Worm (Caenorhabditis elegans) whole organism, L2 larva: Measurements from ENCODE around the gene Y11D7A.7.

Experiments
- C34F6.9 ChIP-seq: fragments of 150-350 bp; optimal IDR thresholded peaks from 2 replicates; lab custom pipeline; 2014; ENCODE audit warnings: missing biosample characterization, missing genetic modification characterization
- R02D3.7 ChIP-seq: fragments of 150-350 bp; optimal IDR thresholded peaks from 2 replicates; lab custom pipeline; 2014; ENCODE audit warnings: missing biosample characterization, missing genetic modification characterization
- Y55F3AM.14 ChIP-seq: fragments of 200-800 bp; sonication (Bioruptor generic); optimal IDR thresholded peaks from 2 replicates; lab custom pipeline; 2018; ENCODE audit warnings: mild to moderate bottlenecking, missing genetic modification characterization, missing compliant biosample characterization
- ZK546.5 ChIP-seq: sonication (generic microtip); optimal IDR thresholded peaks from 2 replicates; lab custom pipeline; 2017; ENCODE audit warnings: missing biosample characterization, missing genetic modification characterization
- alr-1 ChIP-seq: fragments of 150-350 bp; optimal IDR thresholded peaks from 2 replicates; lab custom pipeline; 2014; ENCODE audit warnings: missing biosample characterization, missing genetic modification characterization
- aly-2 ChIP-seq: fragments of 150-350 bp; optimal IDR thresholded peaks from 2 replicates; lab custom pipeline; 2014; ENCODE audit warnings: missing biosample characterization, missing genetic modification characterization
- ama-1 ChIP-seq: fragments of 150-350 bp; optimal IDR thresholded peaks from 2 replicates; lab custom pipeline; 2018; ENCODE audit warnings: inconsistent platforms
- ceh-16 ChIP-seq: fragments of 150-350 bp; optimal IDR thresholded peaks from 2 replicates; lab custom pipeline; 2014; ENCODE audit warnings: missing biosample characterization, missing genetic modification characterization
- ceh-82 ChIP-seq: fragments of 150-350 bp; optimal IDR thresholded peaks from 2 replicates; lab custom pipeline; 2014; ENCODE audit warnings: missing biosample characterization, missing genetic modification characterization
- crh-2 ChIP-seq: sonication (generic microtip); optimal IDR thresholded peaks from 2 replicates; lab custom pipeline; 2017; ENCODE audit warnings: missing biosample characterization, missing genetic modification characterization
- egl-27 ChIP-seq: sonication (generic microtip); optimal IDR thresholded peaks from 3 replicates; lab custom pipeline; 2017; ENCODE audit warnings: missing biosample characterization, missing genetic modification reagents, missing genetic modification characterization
- elt-1 ChIP-seq: fragments of 150-350 bp; optimal IDR thresholded peaks from 2 replicates; lab custom pipeline; 2014; ENCODE audit warnings: missing biosample characterization, missing genetic modification characterization
- elt-3 ChIP-seq: sonication (generic microtip); optimal IDR thresholded peaks from 2 replicates; lab custom pipeline; 2017; ENCODE audit warnings: missing biosample characterization, missing genetic modification characterization
- fos-1 ChIP-seq: fragments of 150-350 bp; optimal IDR thresholded peaks from 2 replicates; lab custom pipeline; 2014; ENCODE audit warnings: missing biosample characterization, missing genetic modification characterization
- gmeb-1 ChIP-seq: fragments of 150-350 bp; optimal IDR thresholded peaks from 2 replicates; lab custom pipeline; 2014; ENCODE audit warnings: missing biosample characterization, missing genetic modification characterization
- lin-11 ChIP-seq: fragments of 150-350 bp; sonication (generic microtip); optimal IDR thresholded peaks from 2 replicates; lab custom pipeline; 2014; ENCODE audit warnings: missing biosample characterization, missing genetic modification characterization, inconsistent platforms, mixed read lengths
- lin-13 ChIP-seq: fragments of 150-350 bp; optimal IDR thresholded peaks from 2 replicates; lab custom pipeline; 2014; ENCODE audit warnings: missing biosample characterization, missing genetic modification reagents, missing genetic modification characterization
- lin-39 ChIP-seq: fragments of 150-350 bp; optimal IDR thresholded peaks from 2 replicates; lab custom pipeline; 2014; ENCODE audit warnings: missing biosample characterization, missing genetic modification reagents, missing genetic modification characterization
- lsy-2 ChIP-seq, 2 experiments: fragments of 150-350 bp in 1 of 2; sonication (generic microtip) in 1 of 2; optimal IDR thresholded peaks; 2 replicates each; lab custom pipeline; 2014 to 2017; ENCODE audit warnings: missing biosample characterization in 2 of 2, missing genetic modification characterization in 2 of 2
- mab-5 ChIP-seq: fragments of 150-350 bp; optimal IDR thresholded peaks from 2 replicates; lab custom pipeline; 2014; ENCODE audit warnings: missing biosample characterization, missing genetic modification characterization
- mbf-1 ChIP-seq: sonication (generic microtip); optimal IDR thresholded peaks from 2 replicates; lab custom pipeline; 2017; ENCODE audit warnings: missing biosample characterization, missing genetic modification characterization
- nhr-10 ChIP-seq: sonication (generic microtip); optimal IDR thresholded peaks from 2 replicates; lab custom pipeline; 2017; ENCODE audit warnings: missing biosample characterization, missing genetic modification characterization
- nhr-11 ChIP-seq: fragments of 150-350 bp; optimal IDR thresholded peaks from 2 replicates; lab custom pipeline; 2014; ENCODE audit warnings: missing biosample characterization, missing genetic modification characterization
- nhr-129 ChIP-seq: fragments of 150-350 bp; optimal IDR thresholded peaks from 2 replicates; lab custom pipeline; 2014; ENCODE audit warnings: missing biosample characterization, missing genetic modification characterization
- nhr-21 ChIP-seq: fragments of 150-350 bp; optimal IDR thresholded peaks from 2 replicates; lab custom pipeline; 2014; ENCODE audit warnings: missing biosample characterization, missing genetic modification characterization
- nhr-23 ChIP-seq: fragments of 150-350 bp; optimal IDR thresholded peaks from 2 replicates; lab custom pipeline; 2014; ENCODE audit warnings: missing biosample characterization, missing genetic modification reagents, missing genetic modification characterization
- nhr-237 ChIP-seq: fragments of 150-350 bp; optimal IDR thresholded peaks from 2 replicates; lab custom pipeline; 2014; ENCODE audit warnings: missing biosample characterization, missing genetic modification characterization
- nhr-25 ChIP-seq: fragments of 150-350 bp; sonication (generic microtip); optimal IDR thresholded peaks from 3 replicates; lab custom pipeline; 2014; ENCODE audit warnings: missing biosample characterization, missing genetic modification characterization
- nhr-6 ChIP-seq: fragments of 150-350 bp; optimal IDR thresholded peaks from 2 replicates; lab custom pipeline; 2014; ENCODE audit warnings: missing biosample characterization, missing genetic modification characterization
- nhr-77 ChIP-seq: fragments of 150-350 bp; optimal IDR thresholded peaks from 2 replicates; lab custom pipeline; 2014; ENCODE audit warnings: missing biosample characterization, missing genetic modification characterization
- peb-1 ChIP-seq: fragments of 150-350 bp; optimal IDR thresholded peaks from 2 replicates; lab custom pipeline; 2014; ENCODE audit warnings: missing biosample characterization, missing genetic modification characterization
- sem-4 ChIP-seq: fragments of 150-350 bp; optimal IDR thresholded peaks from 2 replicates; lab custom pipeline; 2014; ENCODE audit warnings: missing biosample characterization, missing genetic modification reagents, missing genetic modification characterization
- skn-1 ChIP-seq: sonication (generic microtip); optimal IDR thresholded peaks from 2 replicates; lab custom pipeline; 2017; ENCODE audit warnings: missing biosample characterization, missing genetic modification characterization
- sma-3 ChIP-seq: sonication (generic microtip); optimal IDR thresholded peaks from 2 replicates; lab custom pipeline; 2016; ENCODE audit warnings: missing genetic modification reagents, missing genetic modification characterization, missing compliant biosample characterization
- sma-9 ChIP-seq, 2 experiments: fragments of 150-350 bp in 1 of 2; sonication (generic microtip) in 1 of 2; optimal IDR thresholded peaks; 2 replicates each; lab custom pipeline; 2014 to 2016; ENCODE audit warnings: missing genetic modification characterization in 2 of 2, mild to moderate bottlenecking in 1 of 2, missing biosample characterization in 1 of 2, missing compliant biosample characterization in 1 of 2, missing genetic modification reagents in 1 of 2, moderate library complexity in 1 of 2
- snpc-4 ChIP-seq: fragments of 150-350 bp; optimal IDR thresholded peaks from 2 replicates; lab custom pipeline; 2014; ENCODE audit warnings: missing biosample characterization, missing genetic modification characterization
- unc-55 ChIP-seq: fragments of 150-350 bp; sonication (generic microtip); optimal IDR thresholded peaks from 3 replicates; lab custom pipeline; 2014; ENCODE audit warnings: missing biosample characterization, missing genetic modification reagents, missing genetic modification characterization
- unc-62 ChIP-seq: fragments of 150-350 bp; optimal IDR thresholded peaks from 2 replicates; lab custom pipeline; 2014; ENCODE audit warnings: missing biosample characterization, missing genetic modification reagents, missing genetic modification characterization
- zag-1 ChIP-seq: fragments of 150-350 bp; optimal IDR thresholded peaks from 2 replicates; lab custom pipeline; 2014; ENCODE audit warnings: missing biosample characterization, missing genetic modification characterization
- ztf-1 ChIP-seq: fragments of 200-800 bp; sonication (Bioruptor generic); conservative IDR thresholded peaks from 2 replicates; pipeline ENCODE4 v1.3.6; 2022; ENCODE audit warnings: missing genetic modification characterization, missing compliant biosample characterization
- ztf-11 ChIP-seq: sonication (generic microtip); optimal IDR thresholded peaks from 2 replicates; lab custom pipeline; 2017; ENCODE audit warnings: missing biosample characterization, missing genetic modification characterization
- ztf-4 ChIP-seq: fragments of 150-350 bp; optimal IDR thresholded peaks from 2 replicates; lab custom pipeline; 2014; ENCODE audit warnings: missing biosample characterization, missing genetic modification characterization

Y11D7A.7 gene

DNA sequence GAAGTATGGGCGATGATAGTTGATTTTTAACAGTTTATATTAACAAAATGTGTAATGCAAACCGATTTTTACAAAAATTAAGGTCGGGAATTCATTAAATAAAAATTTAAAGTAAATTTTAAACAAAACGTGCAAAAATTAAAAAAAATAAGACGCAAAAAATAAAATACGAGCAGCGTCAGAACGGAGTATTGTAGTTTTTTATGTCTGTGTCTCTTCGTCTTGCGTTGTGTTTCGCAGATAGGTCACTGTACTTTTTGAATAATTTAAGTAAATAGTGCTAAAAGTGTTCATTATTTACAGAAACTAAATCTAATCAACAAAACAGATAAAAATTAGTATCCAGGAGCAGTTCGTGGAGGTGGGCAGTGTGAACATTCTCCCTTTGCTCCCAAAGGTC is 11.0 kb downstream of the Y11D7A.7 start:
- TF ChIP-seq ztf-11 (tag; lab: Kevin White, UChicago): no peak
- TF ChIP-seq gmeb-1 (tag; lab: Kevin White, UChicago): peak; percentile 44
- no peak for TF ChIP-seq Y55F3AM.14
- TF ChIP-seq ama-1 (lab: Kevin White, UChicago): no peak
- peak; percentile 15 for TF ChIP-seq sma-9 (GFP tag; optimal IDR thresholded peaks at IDR 0.05; lab: Kevin White, UChicago)
- no peak for TF ChIP-seq sma-9 (tag; optimal IDR thresholded peaks at IDR 0.05; lab: Kevin White, UChicago)
- no peak for TF ChIP-seq ZK546.5 (tag; lab: Kevin White, UChicago)
- TF ChIP-seq mbf-1: no peak
- no peak for TF ChIP-seq nhr-25
- TF ChIP-seq lin-39 (tag; lab: Kevin White, UChicago): no peak
- TF ChIP-seq nhr-21 (tag; lab: Kevin White, UChicago): no peak
- TF ChIP-seq nhr-129 (tag; lab: Kevin White, UChicago): peak; percentile 2
- TF ChIP-seq elt-1 (tag; lab: Kevin White, UChicago): no peak
- no peak for TF ChIP-seq R02D3.7 (tag; lab: Kevin White, UChicago)
- TF ChIP-seq ceh-16: no peak
- no peak for TF ChIP-seq nhr-237
- TF ChIP-seq aly-2: no peak
- TF ChIP-seq mab-5 (tag; lab: Kevin White, UChicago): no peak
- peak; percentile 60 for TF ChIP-seq unc-55 (GFP tag; lab: Kevin White, UChicago)
- TF ChIP-seq lsy-2 (tag; optimal IDR thresholded peaks at IDR 0.05; lab: Kevin White, UChicago): no peak
- TF ChIP-seq unc-62: no peak
- no peak for TF ChIP-seq sem-4 (tag; lab: Kevin White, UChicago)
- TF ChIP-seq ztf-4 (tag; lab: Kevin White, UChicago): no peak
- TF ChIP-seq peb-1: no peak
- TF ChIP-seq fos-1: no peak
- no peak for TF ChIP-seq nhr-6
- TF ChIP-seq C34F6.9: peak; percentile 66
- TF ChIP-seq sma-3 (GFP tag; lab: Kevin White, UChicago): no peak
- no peak for TF ChIP-seq snpc-4 (tag; lab: Kevin White, UChicago)

DNA sequence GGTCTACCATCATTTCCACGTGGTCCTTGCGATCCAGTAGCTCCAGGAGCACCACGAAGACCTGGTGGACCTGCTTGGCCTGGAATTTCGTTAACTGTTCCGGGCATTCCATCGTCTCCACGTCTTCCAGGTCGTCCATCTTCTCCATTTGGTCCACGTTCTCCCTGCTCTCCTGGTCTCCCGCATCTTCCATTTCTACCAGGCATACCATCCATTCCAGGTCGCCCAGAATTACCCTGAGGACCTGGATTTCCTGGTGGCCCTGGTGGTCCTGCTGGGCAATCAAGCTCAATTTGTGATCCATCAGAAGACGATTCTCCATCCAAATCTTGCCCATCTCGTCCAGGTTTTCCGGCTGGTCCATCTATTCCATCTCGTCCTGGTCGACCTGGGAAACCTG is 11.5 kb downstream of the Y11D7A.7 start:
- TF ChIP-seq nhr-6 (no peak), nhr-23 (tag; lab: Kevin White, UChicago) (no peak), sma-9 (GFP tag; optimal IDR thresholded peaks at IDR 0.05; lab: Kevin White, UChicago) (no peak), sma-9 (tag; optimal IDR thresholded peaks at IDR 0.05; lab: Kevin White, UChicago) (no peak), C34F6.9 (no peak), ceh-82 (tag; lab: Kevin White, UChicago) (no peak), ztf-1 (no peak), lin-11 (tag; lab: Kevin White, UChicago) (no peak), Y55F3AM.14 (no peak), mbf-1 (no peak), nhr-10 (tag; lab: Kevin White, UChicago) (no peak), unc-62 (no peak), elt-1 (tag; lab: Kevin White, UChicago) (no peak), nhr-77 (tag; lab: Kevin White, UChicago) (no peak), nhr-25 (no peak), nhr-237 (no peak), mab-5 (tag; lab: Kevin White, UChicago) (no peak), zag-1 (tag; lab: Kevin White, UChicago) (no peak), R02D3.7 (tag; lab: Kevin White, UChicago) (no peak)

DNA sequence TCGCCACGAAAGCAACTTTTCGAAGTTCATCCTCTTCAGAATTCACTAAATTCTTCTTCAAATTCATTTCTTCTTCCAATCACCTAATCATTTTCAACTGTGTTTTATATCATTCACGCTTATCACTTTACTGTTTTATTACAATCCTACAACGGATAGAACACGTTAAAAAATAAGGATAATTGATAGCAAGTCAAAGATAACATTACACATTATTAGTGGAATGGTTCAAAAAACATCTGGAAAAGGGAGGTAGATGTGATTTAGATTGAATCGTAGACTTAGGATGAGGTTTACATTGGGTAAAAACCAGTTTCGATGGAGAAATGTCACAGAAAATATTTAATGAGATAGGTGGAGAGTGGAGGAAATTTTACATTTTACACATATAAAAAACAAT is 12.4 kb downstream of the Y11D7A.7 start, which contains the start of gene col-120:
Gene col-120, minus strand, starts transcription at position 101 of the 400 bp plus-strand sequence.
- TF ChIP-seq ceh-82 (tag; lab: Kevin White, UChicago): no peak
- TF ChIP-seq sma-9 (GFP tag; optimal IDR thresholded peaks at IDR 0.05; lab: Kevin White, UChicago): no peak
- TF ChIP-seq sma-9 (tag; optimal IDR thresholded peaks at IDR 0.05; lab: Kevin White, UChicago): no peak

DNA sequence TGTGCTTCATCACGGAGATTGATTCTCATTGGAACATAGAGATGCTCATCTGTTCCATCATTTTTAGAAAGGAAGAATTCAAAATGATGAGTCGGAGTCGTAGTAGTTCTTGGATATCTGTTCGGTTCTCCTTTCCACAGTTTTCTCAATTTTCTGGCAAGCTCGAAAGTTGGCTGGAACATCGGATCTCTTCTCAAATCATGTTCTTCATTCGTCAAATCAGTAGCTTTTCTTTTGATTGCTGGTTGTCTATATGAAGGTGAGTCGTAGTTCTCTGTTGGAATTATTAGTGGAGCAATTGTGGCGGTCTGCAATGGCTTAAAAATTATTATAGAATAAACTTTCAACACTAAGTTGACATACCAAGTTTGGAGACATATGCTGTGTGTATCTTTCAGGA is 13.0 kb downstream of the Y11D7A.7 start:
- TF ChIP-seq nhr-129 (tag; lab: Kevin White, UChicago) (no peak), nhr-11 (tag; lab: Kevin White, UChicago) (no peak), alr-1 (tag; lab: Kevin White, UChicago) (no peak), sma-3 (GFP tag; lab: Kevin White, UChicago) (no peak), skn-1 (tag; lab: Kevin White, UChicago) (no peak), nhr-77 (tag; lab: Kevin White, UChicago) (no peak), nhr-10 (tag; lab: Kevin White, UChicago) (no peak), elt-3 (tag; lab: Kevin White, UChicago) (no peak), C34F6.9 (no peak), sem-4 (tag; lab: Kevin White, UChicago) (no peak), zag-1 (tag; lab: Kevin White, UChicago) (no peak), crh-2 (no peak), lin-13 (GFP tag; lab: Kevin White, UChicago) (no peak), peb-1 (no peak), egl-27 (tag; lab: Kevin White, UChicago) (no peak), nhr-6 (no peak)
- TF ChIP-seq, all 48 proteins: peak for 0
